Worm (Caenorhabditis elegans): ENCODE results near the gene str-138.

DNA sequence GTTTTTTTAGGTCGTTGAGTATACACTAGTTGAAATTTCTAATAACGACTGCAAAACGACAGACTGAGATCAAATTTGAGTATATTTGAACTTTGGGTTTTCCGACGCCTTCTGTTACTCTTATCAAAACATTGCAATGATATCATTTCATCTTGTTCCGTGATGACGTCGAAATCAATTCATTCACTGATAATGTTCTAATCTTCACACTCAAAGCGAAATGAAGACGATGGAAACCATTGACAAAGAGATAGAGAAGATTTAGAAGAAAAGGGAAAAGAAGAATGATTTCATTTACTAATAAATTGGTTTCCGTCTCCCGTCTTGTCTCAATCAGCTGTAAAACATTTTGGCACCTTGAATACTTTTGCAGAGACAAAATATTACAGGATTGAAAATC lies 14.7 kb downstream of the str-138 start:
- TF ChIP-seq ama-1 (optimal IDR thresholded peaks at IDR 0.05), result no peak
- TF ChIP-seq flt-1 (GFP tag; IDR thresholded peaks at IDR 0.05), result no peak
